Worm (Caenorhabditis elegans): ENCODE data around the gene gst-30.
A peak's percentile ranks its signal among the peaks of the same experiment; 100 is the strongest.

gst-30 gene

ce11 chrII:4914214-4914613 lies 20.6 kb downstream of the gst-30 start, which contains the start of gene R05F9.11 (continued):
- TF ChIP-seq hlh-26 (GFP tag; conservative IDR thresholded peaks at IDR 0.05) (no peak), chd-7 (tag; optimal IDR thresholded peaks at IDR 0.05) (no peak), tbx-9 (tag; optimal IDR thresholded peaks at IDR 0.05; ENCODE audit: borderline replicate concordance) (no peak), madf-8 (GFP tag; conservative IDR thresholded peaks at IDR 0.05) (peak; percentile 87), aptf-3 (GFP tag; IDR thresholded peaks at IDR 0.05) (no peak), ceh-27 (GFP tag; optimal IDR thresholded peaks at IDR 0.05) (no peak), ztf-28 (GFP tag; IDR thresholded peaks at IDR 0.05) (no peak), sdz-38 (tag; optimal IDR thresholded peaks at IDR 0.05) (no peak), somi-1 (GFP tag; optimal IDR thresholded peaks at IDR 0.05) (no peak), tbp1 (GFP tag; optimal IDR thresholded peaks at IDR 0.05) (peak; percentile 42), Y67H2A.10 (GFP tag; conservative IDR thresholded peaks at IDR 0.05) (no peak), aptf-2 (GFP tag; conservative IDR thresholded peaks at IDR 0.05) (no peak), bed-2 (GFP tag; IDR thresholded peaks at IDR 0.05) (no peak), madf-3 (GFP tag; IDR thresholded peaks at IDR 0.05) (no peak), zim-3 (tag; optimal IDR thresholded peaks at IDR 0.05) (no peak), mxl-1 (tag; optimal IDR thresholded peaks at IDR 0.05) (no peak), F10E7.11 (tag; optimal IDR thresholded peaks at IDR 0.05) (no peak), pbrm-1 (GFP tag; IDR thresholded peaks at IDR 0.05) (no peak), K12H6.12 (tag; optimal IDR thresholded peaks at IDR 0.05) (no peak), ekl-4 (GFP tag; IDR thresholded peaks at IDR 0.05) (no peak), F49E8.2 (tag; optimal IDR thresholded peaks at IDR 0.05; ENCODE audit: insufficient read depth) (peak; percentile 43), ztf-25 (GFP tag; IDR thresholded peaks at IDR 0.05) (no peak), efl-1 (GFP tag; optimal IDR thresholded peaks at IDR 0.05) (peak; percentile 27), lsy-27 (tag; optimal IDR thresholded peaks at IDR 0.05; ENCODE audit: borderline replicate concordance, insufficient read depth) (no peak), ceh-91 (GFP tag; IDR thresholded peaks at IDR 0.05) (0 out of 2 replicates have a peak, but pooled peaks have one; percentile 52), him-1 (tag; optimal IDR thresholded peaks at IDR 0.05) (peak; percentile 79), nhr-90 (tag; optimal IDR thresholded peaks at IDR 0.05) (no peak), dpff-1 (tag; optimal IDR thresholded peaks at IDR 0.05) (no peak), nhr-120 (GFP tag; IDR thresholded peaks at IDR 0.05) (no peak), F33H1.4 (GFP tag; IDR thresholded peaks at IDR 0.05) (peak; percentile 95), let-607 (tag; optimal IDR thresholded peaks at IDR 0.05) (no peak), atf-7 (tag; optimal IDR thresholded peaks at IDR 0.05) (no peak), ztf-18 (tag; optimal IDR thresholded peaks at IDR 0.05) (no peak), cebp-2 (GFP tag; IDR thresholded peaks at IDR 0.05) (no peak), D2030.7 (GFP tag; IDR thresholded peaks at IDR 0.05) (peak; percentile 66), F22D6.2 (tag; optimal IDR thresholded peaks at IDR 0.05) (no peak), zfh-2 (GFP tag; conservative IDR thresholded peaks at IDR 0.05) (no peak), xnd-1 (tag; optimal IDR thresholded peaks at IDR 0.05) (peak; percentile 90)

ce11 chrII:4908160-4908559 lies 26.7 kb downstream of the gst-30 start:
- no peak for TF ChIP-seq cebp-1 (GFP tag; IDR thresholded peaks at IDR 0.05)
- peak; percentile 20 for TF ChIP-seq cebp-1 (tag; optimal IDR thresholded peaks at IDR 0.05)
- no peak for TF ChIP-seq ztf-22 (GFP tag; optimal IDR thresholded peaks at IDR 0.05)
- TF ChIP-seq nhr-27 (tag; optimal IDR thresholded peaks at IDR 0.05): no peak
- TF ChIP-seq K11D2.4 (GFP tag; IDR thresholded peaks at IDR 0.05): 0 out of 2 replicates have a peak, but pooled peaks have one; percentile 9
- peak; percentile 22 for TF ChIP-seq attf-5 (GFP tag; optimal IDR thresholded peaks at IDR 0.05)
- TF ChIP-seq lin-40 (tag; optimal IDR thresholded peaks at IDR 0.05): peak; percentile 24
- TF ChIP-seq hmg-1.2 (GFP tag; IDR thresholded peaks at IDR 0.05): peak; percentile 40; the same call in 1 of the 2 replicates
- 0 out of 2 replicates have a peak, but pooled peaks have one; percentile 35 for TF ChIP-seq zfh-2 (GFP tag; conservative IDR thresholded peaks at IDR 0.05)

All from whole organism, young adult.